Worm (Caenorhabditis elegans): ENCODE measurements around the gene mif-2.
A peak's percentile ranks its signal among the peaks of the same experiment; 100 is the strongest.

ce11 chrV:11949509-11950117 lies 28.6 kb downstream of the mif-2 start:
- no peak for TF ChIP-seq dve-1 (tag; optimal IDR thresholded peaks at IDR 0.05)
- no peak for TF ChIP-seq fkh-10 (GFP tag; optimal IDR thresholded peaks at IDR 0.05)
- TF ChIP-seq ahr-1 (tag; optimal IDR thresholded peaks at IDR 0.05): no peak
- TF ChIP-seq ceh-14 (tag; optimal IDR thresholded peaks at IDR 0.05): no peak
- no peak for TF ChIP-seq pqm-1 (tag; optimal IDR thresholded peaks at IDR 0.05)
- peak; percentile 6 for TF ChIP-seq tbx-2 (tag; optimal IDR thresholded peaks at IDR 0.05)
- TF ChIP-seq ama-1 (optimal IDR thresholded peaks at IDR 0.05): no peak
- TF ChIP-seq odd-2 (tag; optimal IDR thresholded peaks at IDR 0.05): no peak
